Fruit fly (Drosophila melanogaster) whole organism, prepupa: ENCODE data around the gene Cse1.
A peak's percentile ranks its signal among the peaks of the same experiment; 100 is the strongest.

Source experiments
- Blimp-1 ChIP-seq: fragments of 200-800 bp; sonication (Bioruptor generic); optimal IDR thresholded peaks from 3 replicates; lab custom pipeline; 2017; ENCODE audit warnings: missing biosample characterization, missing genetic modification characterization, mild to moderate bottlenecking, moderate library complexity, missing genetic modification reagents
- CG10669 ChIP-seq: fragments of 200-800 bp; sonication (Bioruptor generic); optimal IDR thresholded peaks from 3 replicates; lab custom pipeline; 2018; ENCODE audit warnings: missing biosample characterization, mild to moderate bottlenecking, missing genetic modification characterization, moderate library complexity
- CG11294 ChIP-seq: fragments of 200-800 bp; sonication (Bioruptor generic); IDR thresholded peaks from 2 replicates; pipeline ENCODE4 v1.3.6; 2022; ENCODE audit warnings: missing biosample characterization, missing genetic modification characterization
- CG11762 ChIP-seq: fragments of 200-800 bp; sonication (Bioruptor generic); optimal IDR thresholded peaks from 3 replicates; lab custom pipeline; 2016; ENCODE audit warnings: missing biosample characterization, missing genetic modification characterization; ENCODE audit not compliant: insufficient read depth
- CG11902 ChIP-seq: fragments of 200-800 bp; sonication (Bioruptor generic); optimal IDR thresholded peaks from 3 replicates; lab custom pipeline; 2016; ENCODE audit warnings: missing biosample characterization, missing genetic modification characterization
- CG15336 ChIP-seq: fragments of 200-800 bp; sonication (Bioruptor generic); IDR thresholded peaks from 2 replicates; pipeline ENCODE4 v1.3.6; 2022; ENCODE audit warnings: missing biosample characterization, missing genetic modification characterization
- CG1621 ChIP-seq: fragments of 200-800 bp; sonication (Bioruptor generic); optimal IDR thresholded peaks from 3 replicates; lab custom pipeline; 2018; ENCODE audit warnings: missing biosample characterization, mild to moderate bottlenecking, missing genetic modification characterization
- CG31627 ChIP-seq: fragments of 200-800 bp; sonication (Bioruptor generic); optimal IDR thresholded peaks from 3 replicates; lab custom pipeline; 2016; ENCODE audit warnings: missing biosample characterization, missing genetic modification characterization
- CG32006 ChIP-seq: fragments of 200-800 bp; sonication (Bioruptor generic); optimal IDR thresholded peaks from 3 replicates; lab custom pipeline; 2017; ENCODE audit warnings: missing biosample characterization, mild to moderate bottlenecking, missing genetic modification characterization
- CG34406 ChIP-seq: fragments of 200-800 bp; sonication (Bioruptor generic); optimal IDR thresholded peaks from 3 replicates; lab custom pipeline; 2016; ENCODE audit warnings: missing biosample characterization, missing genetic modification characterization
- CG4318 ChIP-seq: fragments of 200-800 bp; sonication (Bioruptor generic); optimal IDR thresholded peaks from 3 replicates; lab custom pipeline; 2017; ENCODE audit warnings: missing biosample characterization, mild to moderate bottlenecking, missing genetic modification characterization
- CG6163 ChIP-seq: fragments of 200-800 bp; sonication (Bioruptor generic); IDR thresholded peaks from 3 replicates; pipeline ENCODE4 v1.3.6; 2022; ENCODE audit warnings: missing biosample characterization, missing genetic modification characterization
- CG6276 ChIP-seq: fragments of 200-800 bp; sonication (Bioruptor generic); optimal IDR thresholded peaks from 2 replicates; lab custom pipeline; 2017; ENCODE audit warnings: missing biosample characterization, mild to moderate bottlenecking, missing genetic modification characterization
- CG6808 ChIP-seq: fragments of 200-800 bp; sonication (Bioruptor generic); optimal IDR thresholded peaks from 3 replicates; lab custom pipeline; 2017; ENCODE audit warnings: missing biosample characterization, missing genetic modification characterization, mild to moderate bottlenecking, moderate library complexity, missing genetic modification reagents
- CG6854 ChIP-seq: fragments of 200-800 bp; sonication (Bioruptor generic); optimal IDR thresholded peaks from 2 replicates; lab custom pipeline; 2017; ENCODE audit warnings: missing biosample characterization, mild to moderate bottlenecking, missing genetic modification characterization
- CG8119 ChIP-seq: fragments of 200-800 bp; sonication (Bioruptor generic); IDR thresholded peaks from 3 replicates; pipeline ENCODE4 v1.3.6; 2022; ENCODE audit warnings: missing biosample characterization, missing genetic modification characterization
- CG8319 ChIP-seq: fragments of 200-800 bp; sonication (Bioruptor generic); optimal IDR thresholded peaks from 3 replicates; lab custom pipeline; 2016; ENCODE audit warnings: missing biosample characterization, missing genetic modification characterization
- CG8632 ChIP-seq: fragments of 200-800 bp; sonication (Bioruptor generic); optimal IDR thresholded peaks from 3 replicates; lab custom pipeline; 2016; ENCODE audit warnings: missing biosample characterization, missing genetic modification characterization
- CG9139 ChIP-seq: fragments of 200-800 bp; sonication (Bioruptor generic); optimal IDR thresholded peaks from 3 replicates; lab custom pipeline; 2017; ENCODE audit warnings: missing biosample characterization, mild to moderate bottlenecking, missing genetic modification characterization
- Eip75B ChIP-seq: fragments of 200-800 bp; sonication (Bioruptor generic); optimal IDR thresholded peaks from 3 replicates; lab custom pipeline; 2016; ENCODE audit warnings: missing biosample characterization, missing genetic modification characterization
- Eip78C ChIP-seq: fragments of 200-800 bp; sonication (Bioruptor generic); peaks from one replicate; lab custom pipeline; 2016; ENCODE audit warnings: missing biosample characterization, missing genetic modification characterization
- Ets96B ChIP-seq: fragments of 200-800 bp; optimal IDR thresholded peaks from 2 replicates; lab custom pipeline; 2019; ENCODE audit warnings: missing biosample characterization, mild to moderate bottlenecking, missing genetic modification characterization, moderate library complexity
- Gug ChIP-seq: fragments of 200-800 bp; sonication (Bioruptor generic); IDR thresholded peaks from 2 replicates; pipeline ENCODE4 v1.3.6; 2022; ENCODE audit warnings: missing biosample characterization, missing genetic modification characterization
- Hr38 ChIP-seq: sonication (Bioruptor generic); optimal IDR thresholded peaks from 2 replicates; lab custom pipeline; 2016; ENCODE audit warnings: missing biosample characterization, missing genetic modification characterization
- Hr39 ChIP-seq: fragments of 200-800 bp; sonication (Bioruptor generic); optimal IDR thresholded peaks from 2 replicates; lab custom pipeline; 2016; ENCODE audit warnings: missing biosample characterization, missing genetic modification characterization
- Hr4 ChIP-seq: fragments of 200-800 bp; sonication (Bioruptor generic); optimal IDR thresholded peaks from 3 replicates; lab custom pipeline; 2016; ENCODE audit warnings: missing biosample characterization, missing genetic modification characterization
- Met ChIP-seq: fragments of 200-800 bp; sonication (Bioruptor generic); optimal IDR thresholded peaks from 3 replicates; lab custom pipeline; 2016; ENCODE audit warnings: missing biosample characterization, missing genetic modification characterization
- Smox ChIP-seq: fragments of 200-800 bp; sonication (Bioruptor generic); optimal IDR thresholded peaks from 3 replicates; lab custom pipeline; 2016; ENCODE audit warnings: missing biosample characterization, missing genetic modification characterization
- Sox14 ChIP-seq: fragments of 200-800 bp; sonication (Bioruptor generic); optimal IDR thresholded peaks from 3 replicates; lab custom pipeline; 2016; ENCODE audit warnings: missing biosample characterization, missing genetic modification characterization
- Sox15 ChIP-seq: fragments of 200-800 bp; sonication (Bioruptor generic); optimal IDR thresholded peaks from 3 replicates; lab custom pipeline; 2016; ENCODE audit warnings: missing biosample characterization, missing genetic modification characterization
- acj6 ChIP-seq: fragments of 200-800 bp; sonication (Bioruptor generic); optimal IDR thresholded peaks from 3 replicates; lab custom pipeline; 2016; ENCODE audit warnings: missing biosample characterization, missing genetic modification characterization
- dsx ChIP-seq: fragments of 200-800 bp; optimal IDR thresholded peaks from 3 replicates; lab custom pipeline; 2019; ENCODE audit warnings: missing biosample characterization, mild to moderate bottlenecking, missing genetic modification characterization, moderate library complexity; ENCODE audit not compliant: poor library complexity, severe bottlenecking
- fd59A ChIP-seq: fragments of 200-800 bp; sonication (Bioruptor generic); optimal IDR thresholded peaks from 2 replicates; lab custom pipeline; 2017; ENCODE audit warnings: missing biosample characterization, mild to moderate bottlenecking, missing genetic modification characterization, missing genetic modification reagents
- fd85E ChIP-seq: fragments of 200-800 bp; sonication (Bioruptor generic); optimal IDR thresholded peaks from 3 replicates; lab custom pipeline; 2016; ENCODE audit warnings: missing biosample characterization, missing genetic modification characterization
- fkh ChIP-seq: fragments of 200-800 bp; sonication (Bioruptor generic); optimal IDR thresholded peaks from 3 replicates; lab custom pipeline; 2017; ENCODE audit warnings: missing biosample characterization, mild to moderate bottlenecking, missing genetic modification characterization, moderate library complexity
- lz ChIP-seq: fragments of 200-800 bp; sonication (Bioruptor generic); optimal IDR thresholded peaks from 3 replicates; lab custom pipeline; 2016; ENCODE audit warnings: missing biosample characterization, missing genetic modification characterization
- net ChIP-seq: fragments of 200-800 bp; sonication (Bioruptor generic); optimal IDR thresholded peaks from 3 replicates; lab custom pipeline; 2016; ENCODE audit warnings: missing biosample characterization, missing genetic modification characterization
- pdm3 ChIP-seq: fragments of 200-800 bp; sonication (Bioruptor generic); optimal IDR thresholded peaks from 3 replicates; lab custom pipeline; 2016; ENCODE audit warnings: missing biosample characterization, missing genetic modification characterization
- salr ChIP-seq, 2 experiments: fragments of 200-800 bp; sonication (Bioruptor generic); optimal IDR thresholded peaks; 3 replicates each; lab custom pipeline; 2016 to 2018; ENCODE audit warnings: missing biosample characterization in 2 of 2, missing genetic modification characterization in 2 of 2, mild to moderate bottlenecking in 1 of 2
- svp ChIP-seq: fragments of 200-800 bp; sonication (Bioruptor generic); peaks from one replicate; lab custom pipeline; 2016; ENCODE audit warnings: missing biosample characterization, missing genetic modification characterization
- topi ChIP-seq: fragments of 200-800 bp; sonication (Bioruptor generic); optimal IDR thresholded peaks from 3 replicates; lab custom pipeline; 2016; ENCODE audit warnings: missing biosample characterization, missing genetic modification characterization
- vri ChIP-seq: fragments of 200-800 bp; sonication (Bioruptor generic); optimal IDR thresholded peaks from 3 replicates; lab custom pipeline; 2016; ENCODE audit warnings: missing biosample characterization, mild to moderate bottlenecking, missing genetic modification characterization

Cse1 gene

dm6 chr2L:16818335-16818973 is 6.6 kb downstream of the Cse1 start (continued):
- TF ChIP-seq CG10669 (peak; percentile 81), salr (GFP tag; optimal IDR thresholded peaks at IDR 0.05; lab: Kevin White, UChicago) (peak; percentile 30 to 75), CG8119 (peak; percentile 79; the same call in 2 of the 3 replicates), Gug (peak; percentile 52; the same call in 1 of the 2 replicates), CG11762 (GFP tag; lab: Kevin White, UChicago) (peak; percentile 53), Sox14 (GFP tag; lab: Kevin White, UChicago) (peak; percentile 76), Hr38 (no peak), dsx (GFP tag; lab: Kevin White, UChicago) (peak; percentile 59)

dm6 chr2L:16817421-16818101 is 7.4 kb downstream of the Cse1 start:
- peak; percentile 2 for TF ChIP-seq Hr39 (GFP tag; lab: Kevin White, UChicago)
- peak; percentile 33 for TF ChIP-seq Eip78C
- TF ChIP-seq svp (GFP tag; lab: Kevin White, UChicago), result peak; percentile 96
- TF ChIP-seq Hr4, result no peak
- peak; percentile 5 for TF ChIP-seq CG31627
- TF ChIP-seq Eip75B, result no peak
- TF ChIP-seq vri, result peak; percentile 86
- TF ChIP-seq topi (GFP tag; lab: Kevin White, UChicago), result peak; percentile 7
- TF ChIP-seq Met (GFP tag; lab: Kevin White, UChicago), result peak; percentile 20
- TF ChIP-seq, all 60 proteins: peak for 7

- TF ChIP-seq CG8632 (GFP tag; lab: Kevin White, UChicago) (no peak), Sox15 (GFP tag; lab: Kevin White, UChicago) (no peak), Ets96B (tag; lab: Kevin White, UChicago) (no peak), Hr38 (no peak), pdm3 (no peak), CG6808 (GFP tag; lab: Kevin White, UChicago) (no peak), fd59A (GFP tag; lab: Kevin White, UChicago) (no peak), Gug (no peak), acj6 (GFP tag; lab: Kevin White, UChicago) (no peak), CG6854 (GFP tag; lab: Kevin White, UChicago) (peak; percentile 82), fkh (GFP tag; lab: Kevin White, UChicago) (peak; percentile 25), fd85E (GFP tag; lab: Kevin White, UChicago) (no peak), CG6276 (GFP tag; lab: Kevin White, UChicago) (no peak), CG34406 (GFP tag; lab: Kevin White, UChicago) (no peak), Blimp-1 (GFP tag; lab: Kevin White, UChicago) (peak; percentile 96), Smox (GFP tag; lab: Kevin White, UChicago) (no peak), Hr4 (no peak), CG6163 (GFP tag; lab: Robert Waterston, UW) (no peak), CG11902 (no peak), CG11294 (GFP tag; lab: Robert Waterston, UW) (no peak), CG1621 (tag; lab: Kevin White, UChicago) (no peak), CG15336 (no peak), CG4318 (no peak), lz (GFP tag; lab: Kevin White, UChicago) (no peak), CG8319 (GFP tag; lab: Kevin White, UChicago) (no peak), CG32006 (GFP tag; lab: Kevin White, UChicago) (no peak), CG9139 (GFP tag; lab: Kevin White, UChicago) (no peak), svp (GFP tag; lab: Kevin White, UChicago) (peak; percentile 73), net (no peak), vri (no peak), CG8119 (no peak)
Measured at dm6 chr2L:16816750-16817087, 8.3 kb downstream of the Cse1 start.
